Worm (Caenorhabditis elegans) whole organism, late embryonic: ENCODE results near the gene ceh-79.

Source experiments
- C08G9.2 ChIP-seq: sonication (generic microtip); optimal IDR thresholded peaks from 2 replicates; lab custom pipeline; 2016; ENCODE audit warnings: mild to moderate bottlenecking, missing genetic modification characterization, moderate library complexity, missing compliant biosample characterization
- T23F11.4 ChIP-seq: fragments of 200-800 bp; sonication (Bioruptor generic); optimal IDR thresholded peaks from 2 replicates; lab custom pipeline; 2018; ENCODE audit warnings: mild to moderate bottlenecking, missing genetic modification characterization, missing compliant biosample characterization
- ahr-1 ChIP-seq: sonication (generic microtip); optimal IDR thresholded peaks from 2 replicates; lab custom pipeline; 2016; ENCODE audit warnings: missing genetic modification characterization, missing compliant biosample characterization
- ceh-14 ChIP-seq: sonication (generic microtip); optimal IDR thresholded peaks from 2 replicates; lab custom pipeline; 2016; ENCODE audit warnings: missing genotype, missing genetic modification characterization, missing compliant biosample characterization
- ceh-18 ChIP-seq: sonication (generic microtip); optimal IDR thresholded peaks from 2 replicates; lab custom pipeline; 2016; ENCODE audit warnings: missing genetic modification characterization, missing compliant biosample characterization
- ceh-19 ChIP-seq: fragments of 200-800 bp; sonication (Bioruptor generic); optimal IDR thresholded peaks from 2 replicates; lab custom pipeline; 2018; ENCODE audit warnings: mild to moderate bottlenecking, missing genetic modification characterization, missing compliant biosample characterization
- ceh-2 ChIP-seq: sonication (generic microtip); optimal IDR thresholded peaks from 2 replicates; lab custom pipeline; 2016; ENCODE audit warnings: missing genotype, missing genetic modification characterization, missing compliant biosample characterization
- ceh-24 ChIP-seq: sonication (generic microtip); optimal IDR thresholded peaks from 2 replicates; lab custom pipeline; 2016; ENCODE audit warnings: mild to moderate bottlenecking, missing genetic modification characterization, missing compliant biosample characterization
- ceh-31 ChIP-seq: sonication (generic microtip); optimal IDR thresholded peaks from 2 replicates; lab custom pipeline; 2016; ENCODE audit warnings: missing genetic modification characterization, missing compliant biosample characterization
- ceh-34 ChIP-seq: sonication (generic microtip); optimal IDR thresholded peaks from 2 replicates; lab custom pipeline; 2016; ENCODE audit warnings: mild to moderate bottlenecking, missing genetic modification characterization, missing compliant biosample characterization
- ceh-45 ChIP-seq: fragments of 200-800 bp; sonication (Bioruptor generic); IDR thresholded peaks from 2 replicates; pipeline ENCODE4 v1.3.6; 2022; ENCODE audit warnings: missing genetic modification reagents, missing genetic modification characterization, missing compliant biosample characterization
- ceh-48 ChIP-seq: sonication (generic microtip); optimal IDR thresholded peaks from 2 replicates; lab custom pipeline; 2016; ENCODE audit warnings: missing genetic modification characterization, inconsistent platforms, missing compliant biosample characterization
- ceh-6 ChIP-seq: fragments of 200-800 bp; sonication (Bioruptor generic); optimal IDR thresholded peaks from 2 replicates; lab custom pipeline; 2018; ENCODE audit warnings: mild to moderate bottlenecking, missing genetic modification characterization, missing compliant biosample characterization
- ceh-9 ChIP-seq: sonication (generic microtip); optimal IDR thresholded peaks from 2 replicates; lab custom pipeline; 2016; ENCODE audit warnings: mild to moderate bottlenecking, missing genetic modification characterization, inconsistent platforms, missing compliant biosample characterization
- elt-2 ChIP-seq: sonication (generic microtip); optimal IDR thresholded peaks from 2 replicates; lab custom pipeline; 2016; ENCODE audit warnings: missing genetic modification reagents, missing genetic modification characterization, missing compliant biosample characterization
- eyg-1 ChIP-seq: sonication (generic microtip); optimal IDR thresholded peaks from 2 replicates; lab custom pipeline; 2016; ENCODE audit warnings: missing genotype, missing genetic modification characterization, missing compliant biosample characterization
- fkh-6 ChIP-seq: sonication (generic microtip); optimal IDR thresholded peaks from 2 replicates; lab custom pipeline; 2016; ENCODE audit warnings: missing genetic modification characterization, missing compliant biosample characterization
- gmeb-2 ChIP-seq: sonication (generic microtip); optimal IDR thresholded peaks from 2 replicates; lab custom pipeline; 2016; ENCODE audit warnings: missing genetic modification characterization, inconsistent platforms, missing compliant biosample characterization
- hlh-13 ChIP-seq: fragments of 200-800 bp; sonication (Bioruptor generic); optimal IDR thresholded peaks from 2 replicates; lab custom pipeline; 2018; ENCODE audit warnings: mild to moderate bottlenecking, missing genetic modification characterization, missing compliant biosample characterization
- hlh-15 ChIP-seq: sonication (generic microtip); optimal IDR thresholded peaks from 2 replicates; lab custom pipeline; 2016; ENCODE audit warnings: missing genetic modification characterization, missing compliant biosample characterization
- lim-6 ChIP-seq: sonication (generic microtip); optimal IDR thresholded peaks from 2 replicates; lab custom pipeline; 2016; ENCODE audit warnings: missing genetic modification characterization, missing compliant biosample characterization
- madf-2 ChIP-seq: sonication (generic microtip); optimal IDR thresholded peaks from 2 replicates; lab custom pipeline; 2017; ENCODE audit warnings: missing genetic modification characterization, missing compliant biosample characterization
- mec-3 ChIP-seq: sonication (generic microtip); optimal IDR thresholded peaks from 2 replicates; lab custom pipeline; 2016; ENCODE audit warnings: borderline replicate concordance, missing genetic modification characterization, missing compliant biosample characterization
- nhr-11 ChIP-seq: fragments of 150-350 bp; optimal IDR thresholded peaks from 2 replicates; lab custom pipeline; 2014; ENCODE audit warnings: missing biosample characterization, missing genetic modification characterization
- pat-9 ChIP-seq: fragments of 200-800 bp; sonication (Bioruptor generic); optimal IDR thresholded peaks from 2 replicates; lab custom pipeline; 2018; ENCODE audit warnings: mild to moderate bottlenecking, missing genetic modification characterization, moderate library complexity, missing compliant biosample characterization
- pax-1 ChIP-seq: fragments of 150-350 bp; optimal IDR thresholded peaks from 2 replicates; lab custom pipeline; 2014; ENCODE audit warnings: missing biosample characterization, missing genetic modification characterization
- pqm-1 ChIP-seq: sonication (generic microtip); optimal IDR thresholded peaks from 2 replicates; lab custom pipeline; 2016; ENCODE audit warnings: missing genetic modification characterization, missing compliant biosample characterization
- ref-2 ChIP-seq: sonication (generic microtip); optimal IDR thresholded peaks from 2 replicates; lab custom pipeline; 2016; ENCODE audit warnings: missing genetic modification characterization, missing compliant biosample characterization
- sdc-2 ChIP-seq: sonication (generic microtip); optimal IDR thresholded peaks from 2 replicates; lab custom pipeline; 2016; ENCODE audit warnings: missing genotype, missing genetic modification characterization, missing compliant biosample characterization
- sox-2 ChIP-seq: fragments of 200-800 bp; sonication (Bioruptor generic); IDR thresholded peaks from 2 replicates; pipeline ENCODE4 v1.3.6; 2022; ENCODE audit warnings: missing genetic modification reagents, missing genetic modification characterization, missing compliant biosample characterization
- syd-9 ChIP-seq: sonication (generic microtip); optimal IDR thresholded peaks from 2 replicates; lab custom pipeline; 2016; ENCODE audit warnings: mild to moderate bottlenecking, missing genetic modification characterization, moderate library complexity, missing compliant biosample characterization
- tbx-2 ChIP-seq: sonication (generic microtip); optimal IDR thresholded peaks from 2 replicates; lab custom pipeline; 2016; ENCODE audit warnings: missing genetic modification characterization, missing compliant biosample characterization
- unc-42 ChIP-seq: sonication (generic microtip); optimal IDR thresholded peaks from 2 replicates; lab custom pipeline; 2016; ENCODE audit warnings: missing genotype, missing genetic modification characterization, missing compliant biosample characterization
- ztf-16 ChIP-seq: sonication (generic microtip); optimal IDR thresholded peaks from 2 replicates; lab custom pipeline; 2017; ENCODE audit warnings: missing genetic modification characterization, missing compliant biosample characterization

The ceh-79 gene

DNA sequence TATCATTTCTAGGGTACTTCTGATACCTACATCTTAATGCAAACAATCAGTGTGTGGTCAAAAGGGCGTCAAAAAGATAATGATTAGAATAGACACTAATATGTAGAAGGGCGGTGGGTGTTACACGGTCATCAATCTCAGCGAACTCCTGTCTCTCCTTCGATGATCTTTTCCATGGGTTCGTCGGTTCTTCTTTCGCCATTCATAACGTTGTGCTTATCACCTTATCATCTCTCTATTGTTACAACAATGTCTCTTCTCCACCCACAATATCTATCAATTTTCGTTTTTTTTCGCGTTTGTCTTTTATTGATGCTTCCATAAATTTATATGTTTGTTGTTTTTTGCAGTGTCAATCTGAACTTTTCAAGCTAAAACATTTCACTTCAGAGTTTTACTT is at the start of gene ceh-79:
TSS of gene ceh-79 (plus strand) at position 391 of the 400 bp plus-strand sequence.
- no peak for TF ChIP-seq fkh-6 (tag; lab: Kevin White, UChicago)
- no peak for TF ChIP-seq sox-2 (GFP tag; lab: Robert Waterston, UW)
- no peak for TF ChIP-seq syd-9 (tag; lab: Kevin White, UChicago)
- TF ChIP-seq elt-2 (tag; lab: Kevin White, UChicago), result peak; percentile 64

DNA sequence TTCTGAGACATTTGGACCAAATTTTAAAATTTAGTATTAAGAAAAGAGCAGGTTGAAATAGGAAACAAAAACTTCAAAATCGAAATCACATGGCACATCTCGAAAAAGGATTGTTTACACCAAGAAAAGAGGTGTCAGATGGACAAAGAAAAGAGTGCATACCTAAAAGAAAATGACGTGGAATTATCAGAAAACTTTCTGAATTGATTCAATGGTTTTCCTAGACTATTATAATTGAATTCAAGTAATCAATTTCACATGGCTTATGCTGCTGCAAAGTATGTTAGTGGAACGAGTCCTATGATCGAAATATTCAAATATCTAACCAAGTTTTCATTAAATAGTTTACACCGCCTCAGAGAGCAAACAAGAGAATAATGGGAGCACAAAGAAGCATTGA is 48.8 kb upstream of the ceh-79 start:
- TF ChIP-seq unc-42 (tag; lab: Kevin White, UChicago), result no peak
- TF ChIP-seq pat-9 (tag; lab: Kevin White, UChicago), result no peak
- TF ChIP-seq pqm-1 (tag; lab: Kevin White, UChicago), result no peak
- TF ChIP-seq fkh-6 (tag; lab: Kevin White, UChicago), result no peak
- TF ChIP-seq ceh-48 (tag; lab: Kevin White, UChicago), result no peak
- TF ChIP-seq ceh-14 (tag; lab: Kevin White, UChicago), result no peak
- TF ChIP-seq ref-2 (tag; lab: Kevin White, UChicago), result no peak
- no peak for TF ChIP-seq sdc-2

DNA sequence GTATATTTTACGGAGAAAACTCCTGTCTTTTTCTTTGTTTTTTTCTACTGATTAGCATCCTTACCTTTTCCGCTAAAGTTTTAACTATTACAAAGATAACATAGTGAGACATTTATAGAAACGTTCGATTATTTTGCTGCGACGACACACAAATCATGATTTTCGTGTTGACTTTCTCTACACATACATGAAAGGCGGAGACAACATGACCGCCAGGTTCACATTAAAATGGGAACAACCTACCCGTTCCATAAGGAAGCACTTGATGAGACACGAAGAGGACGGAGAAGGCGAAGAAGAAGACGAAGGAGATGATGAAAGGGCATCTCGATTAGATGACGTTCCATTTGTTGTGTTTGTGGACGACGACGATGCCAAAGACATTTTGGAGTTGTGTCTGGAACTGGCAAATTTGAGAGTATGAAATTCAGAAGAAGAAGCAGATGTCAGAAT is 42.7 kb upstream of the ceh-79 start, which contains the start of gene C34D1.4:
TSS of gene C34D1.4 (minus strand) at position 403 of the 453 bp plus-strand sequence.
- TF ChIP-seq tbx-2 (tag; lab: Kevin White, UChicago) (no peak), ceh-6 (GFP tag; lab: Kevin White, UChicago) (no peak), ceh-24 (tag; lab: Kevin White, UChicago) (no peak), pax-1 (tag; lab: Kevin White, UChicago) (no peak), ceh-31 (tag; lab: Kevin White, UChicago) (no peak), ztf-16 (tag; lab: Kevin White, UChicago) (no peak), C08G9.2 (tag; lab: Kevin White, UChicago) (no peak), eyg-1 (tag; lab: Kevin White, UChicago) (no peak)

DNA sequence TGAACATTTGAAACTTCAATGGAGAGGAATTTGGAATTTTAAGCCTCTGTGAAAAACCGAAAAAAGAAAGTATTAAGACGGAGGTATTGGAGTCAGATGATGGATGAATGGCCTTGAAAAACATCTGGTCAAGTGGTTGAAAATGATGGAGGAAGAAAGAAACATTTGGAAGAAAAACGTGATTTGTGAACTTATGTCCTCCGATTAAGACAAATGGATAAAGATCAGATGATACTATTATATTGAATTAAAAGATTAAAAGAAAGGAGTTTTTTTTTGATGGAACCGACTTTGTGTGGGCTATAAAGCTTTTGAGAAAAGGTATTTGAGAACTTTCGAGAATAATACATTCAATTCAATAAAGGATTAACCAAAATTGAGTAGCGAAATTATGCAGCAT is 42.1 kb upstream of the ceh-79 start:
- TF ChIP-seq ceh-14 (tag; lab: Kevin White, UChicago) (no peak), madf-2 (tag; lab: Kevin White, UChicago) (no peak), unc-42 (tag; lab: Kevin White, UChicago) (no peak), ceh-24 (tag; lab: Kevin White, UChicago) (no peak), fkh-6 (tag; lab: Kevin White, UChicago) (no peak), ahr-1 (no peak)

DNA sequence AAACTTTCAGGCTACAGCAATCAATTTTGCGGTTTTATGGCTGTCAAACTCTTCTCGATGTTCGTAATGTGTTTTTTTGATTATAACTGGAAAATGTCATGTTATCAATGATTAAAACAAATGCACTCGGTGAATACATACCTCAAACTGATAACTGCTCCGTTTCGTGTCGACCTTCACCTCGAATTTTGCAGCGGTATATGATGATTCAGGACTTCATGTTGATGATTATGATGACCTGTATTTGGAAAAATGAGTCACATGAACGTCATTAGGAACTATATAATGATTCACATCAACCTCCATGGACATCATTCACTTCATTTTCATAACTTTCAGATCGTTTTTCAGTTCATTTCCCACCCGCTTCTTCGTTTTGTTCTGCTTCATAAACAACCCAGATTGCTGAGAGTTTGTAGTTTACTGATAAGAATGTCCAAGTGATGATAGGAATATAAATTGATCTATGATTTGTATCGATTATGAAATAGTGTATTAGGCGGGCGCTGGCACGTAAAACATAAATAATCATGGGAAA is 38.8 kb upstream of the ceh-79 start:
- TF ChIP-seq eyg-1 (tag; lab: Kevin White, UChicago) (no peak), ceh-9 (tag; lab: Kevin White, UChicago) (no peak), hlh-13 (GFP tag; lab: Kevin White, UChicago) (no peak), elt-2 (tag; lab: Kevin White, UChicago) (peak; percentile 68), T23F11.4 (GFP tag; lab: Kevin White, UChicago) (no peak), sox-2 (GFP tag; lab: Robert Waterston, UW) (no peak)

DNA sequence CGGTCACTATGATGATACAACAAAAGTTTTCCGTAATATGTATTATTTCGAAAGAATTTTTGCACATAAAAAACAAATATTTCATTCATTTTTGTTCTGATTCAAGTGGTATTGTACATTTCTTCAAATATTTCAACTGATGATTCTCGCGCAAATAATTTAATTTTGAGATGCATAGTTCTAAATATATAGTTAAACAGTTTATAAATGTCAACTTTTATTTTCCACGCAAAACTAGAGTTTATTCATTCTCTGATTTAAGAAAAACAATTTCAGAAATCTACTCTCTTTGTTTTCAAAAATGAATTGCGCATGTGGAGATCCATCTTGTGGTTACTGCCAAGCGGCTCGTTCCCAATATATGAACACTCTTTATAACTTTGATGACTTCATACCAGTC is 37.4 kb upstream of the ceh-79 start, which contains the start of gene zip-5:
TSS of gene zip-5 (plus strand) at position 301 of the 400 bp plus-strand sequence.
- TF ChIP-seq ceh-48 (tag; lab: Kevin White, UChicago) (no peak), hlh-13 (GFP tag; lab: Kevin White, UChicago) (no peak), ceh-14 (tag; lab: Kevin White, UChicago) (no peak), hlh-15 (tag; lab: Kevin White, UChicago) (no peak), eyg-1 (tag; lab: Kevin White, UChicago) (no peak), pax-1 (tag; lab: Kevin White, UChicago) (no peak), pat-9 (tag; lab: Kevin White, UChicago) (no peak), fkh-6 (tag; lab: Kevin White, UChicago) (no peak), ceh-18 (tag; lab: Kevin White, UChicago) (no peak), ceh-2 (no peak), madf-2 (tag; lab: Kevin White, UChicago) (no peak), gmeb-2 (tag; lab: Kevin White, UChicago) (no peak), mec-3 (tag; lab: Kevin White, UChicago) (no peak), pqm-1 (tag; lab: Kevin White, UChicago) (no peak), ref-2 (tag; lab: Kevin White, UChicago) (no peak), ceh-19 (GFP tag; lab: Kevin White, UChicago) (no peak), lim-6 (no peak), ceh-34 (tag; lab: Kevin White, UChicago) (no peak), nhr-11 (no peak), ceh-45 (GFP tag; lab: Robert Waterston, UW) (no peak)
